Fruit fly (Drosophila melanogaster) whole organism, embryonic: Measurements from ENCODE around the gene CG33927.

Source experiments
- CG10209 ChIP-seq: fragments of 200-800 bp; sonication (Bioruptor generic); optimal IDR thresholded peaks from 3 replicates; lab custom pipeline; 2017; ENCODE audit warnings: missing biosample characterization, mild to moderate bottlenecking, missing genetic modification characterization, missing genetic modification reagents
- CG10267 ChIP-seq: fragments of 200-800 bp; sonication (Bioruptor generic); optimal IDR thresholded peaks from 2 replicates; lab custom pipeline; 2018; ENCODE audit warnings: missing biosample characterization, mild to moderate bottlenecking, missing genetic modification characterization, moderate library complexity
- CG11504 ChIP-seq: fragments of 200-800 bp; sonication (Bioruptor generic); optimal IDR thresholded peaks from 3 replicates; lab custom pipeline; 2019; ENCODE audit warnings: missing biosample characterization, mild to moderate bottlenecking, missing genetic modification characterization, moderate library complexity
- CG11723 ChIP-seq: fragments of 200-800 bp; sonication (Bioruptor generic); optimal IDR thresholded peaks from 2 replicates; lab custom pipeline; 2017; ENCODE audit warnings: missing biosample characterization, mild to moderate bottlenecking, missing genetic modification characterization
- CG13894 ChIP-seq: fragments of 200-800 bp; sonication (Bioruptor generic); optimal IDR thresholded peaks from 3 replicates; lab custom pipeline; 2018; ENCODE audit warnings: missing biosample characterization, mild to moderate bottlenecking, missing genetic modification characterization, moderate library complexity
- CG15479 ChIP-seq: fragments of 200-800 bp; sonication (Bioruptor generic); optimal IDR thresholded peaks from 3 replicates; lab custom pipeline; 2019; ENCODE audit warnings: missing biosample characterization, mild to moderate bottlenecking, missing genetic modification characterization, moderate library complexity
- CG1603 ChIP-seq: fragments of 200-800 bp; sonication (Bioruptor generic); optimal IDR thresholded peaks from 2 replicates; lab custom pipeline; 2019; ENCODE audit warnings: missing biosample characterization, mild to moderate bottlenecking, missing genetic modification characterization, moderate library complexity
- CG16813 ChIP-seq: fragments of 200-800 bp; sonication (Bioruptor generic); IDR thresholded peaks from 3 replicates; pipeline ENCODE4 v1.3.6; 2022; ENCODE audit warnings: missing biosample characterization, missing genetic modification characterization; ENCODE audit not compliant: partially characterized antibody
- CG1832 ChIP-seq: fragments of 200-800 bp; sonication (Bioruptor generic); optimal IDR thresholded peaks from 2 replicates; lab custom pipeline; 2017; ENCODE audit warnings: missing biosample characterization, mild to moderate bottlenecking, missing genetic modification characterization, inconsistent platforms
- CG18619 ChIP-seq: fragments of 200-800 bp; sonication (Bioruptor generic); optimal IDR thresholded peaks from 3 replicates; lab custom pipeline; 2017; ENCODE audit warnings: missing biosample characterization, mild to moderate bottlenecking, missing genetic modification characterization
- CG4617 ChIP-seq: fragments of 200-800 bp; sonication (Bioruptor generic); optimal IDR thresholded peaks from 3 replicates; lab custom pipeline; 2016; ENCODE audit warnings: missing biosample characterization, missing genetic modification characterization, borderline replicate concordance
- CG6272 ChIP-seq: fragments of 200-800 bp; sonication (Bioruptor generic); IDR thresholded peaks from 2 replicates; pipeline ENCODE4 v1.3.6; 2022; ENCODE audit warnings: missing biosample characterization, missing genetic modification characterization
- CG7839 ChIP-seq: fragments of 200-800 bp; sonication (Bioruptor generic); optimal IDR thresholded peaks from 3 replicates; lab custom pipeline; 2018; ENCODE audit warnings: missing biosample characterization, mild to moderate bottlenecking, missing genetic modification characterization, moderate library complexity
- CG7928 ChIP-seq: fragments of 200-800 bp; sonication (Bioruptor generic); optimal IDR thresholded peaks from 2 replicates; lab custom pipeline; 2017; ENCODE audit warnings: missing biosample characterization, mild to moderate bottlenecking, missing genetic modification characterization
- CG8281 ChIP-seq: fragments of 200-800 bp; sonication (Bioruptor generic); optimal IDR thresholded peaks from 2 replicates; lab custom pipeline; 2018; ENCODE audit warnings: missing biosample characterization, mild to moderate bottlenecking, missing genetic modification characterization, moderate library complexity
- CG9437 ChIP-seq: fragments of 200-800 bp; sonication (Bioruptor generic); optimal IDR thresholded peaks from 2 replicates; lab custom pipeline; 2018; ENCODE audit warnings: missing biosample characterization, mild to moderate bottlenecking, missing genetic modification characterization
- CkIIα-i1 ChIP-seq: fragments of 200-800 bp; sonication (Bioruptor generic); IDR thresholded peaks from 2 replicates; pipeline ENCODE4 v1.3.6; 2022; ENCODE audit warnings: missing biosample characterization, missing genetic modification characterization
- CoRest ChIP-seq: fragments of 200-800 bp; sonication (Bioruptor generic); optimal IDR thresholded peaks from 3 replicates; lab custom pipeline; 2018; ENCODE audit warnings: missing biosample characterization, mild to moderate bottlenecking, missing genetic modification characterization, moderate library complexity
- Dek ChIP-seq: fragments of 200-800 bp; sonication (Bioruptor generic); optimal IDR thresholded peaks from 3 replicates; lab custom pipeline; 2019; ENCODE audit warnings: missing biosample characterization, mild to moderate bottlenecking, missing genetic modification characterization, moderate library complexity
- Drgx ChIP-seq: fragments of 200-800 bp; sonication (Bioruptor generic); IDR thresholded peaks from 2 replicates; pipeline ENCODE4 v1.3.6; 2022; ENCODE audit warnings: missing biosample characterization, missing genetic modification characterization
- Fer1 ChIP-seq: fragments of 200-800 bp; sonication (Bioruptor generic); optimal IDR thresholded peaks from 2 replicates; lab custom pipeline; 2017; ENCODE audit warnings: missing biosample characterization, mild to moderate bottlenecking, missing genetic modification characterization
- Hmr ChIP-seq: fragments of 200-800 bp; sonication (Bioruptor generic); optimal IDR thresholded peaks from 3 replicates; lab custom pipeline; 2017; ENCODE audit warnings: mild to moderate bottlenecking, missing biosample characterization, missing genetic modification reagents, missing genetic modification characterization
- Hr78 ChIP-seq, 2 experiments: fragments of 200-800 bp in 1 of 2; fragments of >200 bp in 1 of 2; sonication (Bioruptor generic) in 1 of 2; optimal IDR thresholded peaks; 2 replicates each; lab custom pipeline; 2017 to 2019; ENCODE audit warnings: missing biosample characterization in 2 of 2, missing genetic modification characterization in 2 of 2, mild to moderate bottlenecking in 1 of 2, moderate library complexity in 1 of 2
- Lhr ChIP-seq: fragments of 200-800 bp; sonication (Bioruptor generic); optimal IDR thresholded peaks from 3 replicates; lab custom pipeline; 2017; ENCODE audit warnings: mild to moderate bottlenecking, missing biosample characterization, missing genetic modification reagents, missing genetic modification characterization
- Max ChIP-seq: fragments of 200-800 bp; sonication (Bioruptor generic); optimal IDR thresholded peaks from 2 replicates; lab custom pipeline; 2016; ENCODE audit warnings: missing biosample characterization, mild to moderate bottlenecking, missing genetic modification characterization
- Med ChIP-seq: fragments of 200-800 bp; sonication (Bioruptor generic); peaks from one replicate; lab custom pipeline; 2016; ENCODE audit warnings: missing biosample characterization, missing genetic modification characterization, mild to moderate bottlenecking, inconsistent platforms, moderate library complexity
- NC2α ChIP-seq: fragments of 200-800 bp; sonication (Bioruptor generic); optimal IDR thresholded peaks from 2 replicates; lab custom pipeline; 2016; ENCODE audit warnings: missing biosample characterization, missing genetic modification characterization
- Scr ChIP-seq: fragments of 200-800 bp; sonication (Bioruptor generic); IDR thresholded peaks from 2 replicates; pipeline ENCODE4 v1.3.6; 2022; ENCODE audit warnings: missing biosample characterization, missing genetic modification characterization; ENCODE audit not compliant: partially characterized antibody
- ci ChIP-seq: fragments of 200-800 bp; sonication (Bioruptor generic); IDR thresholded peaks from 3 replicates; pipeline ENCODE4 v1.3.6; 2022; ENCODE audit warnings: missing biosample characterization, missing genetic modification characterization
- disco-r ChIP-seq: fragments of 200-800 bp; sonication (Bioruptor generic); optimal IDR thresholded peaks from 2 replicates; lab custom pipeline; 2016; ENCODE audit warnings: missing biosample characterization, missing genetic modification characterization
- dysf ChIP-seq: fragments of 200-800 bp; sonication (Bioruptor generic); IDR thresholded peaks from 3 replicates; pipeline ENCODE4 v1.3.6; 2022; ENCODE audit warnings: missing biosample characterization, missing genetic modification characterization
- fd102C ChIP-seq: fragments of 200-800 bp; sonication (Bioruptor generic); optimal IDR thresholded peaks from 2 replicates; lab custom pipeline; 2018; ENCODE audit warnings: missing biosample characterization, mild to moderate bottlenecking, missing genetic modification characterization, moderate library complexity
- gcm2 ChIP-seq: fragments of 200-800 bp; sonication (Bioruptor generic); optimal IDR thresholded peaks from 2 replicates; lab custom pipeline; 2016; ENCODE audit warnings: missing biosample characterization, missing genetic modification characterization
- grau ChIP-seq: fragments of 200-800 bp; optimal IDR thresholded peaks from 3 replicates; lab custom pipeline; 2019; ENCODE audit warnings: missing biosample characterization, mild to moderate bottlenecking, missing genetic modification characterization, moderate library complexity
- hkb ChIP-seq, 2 experiments: fragments of 200-800 bp in 1 of 2; fragments of >200 bp in 1 of 2; sonication (Bioruptor generic) in 1 of 2; IDR thresholded peaks in 1 of 2; optimal IDR thresholded peaks in 1 of 2; 2 replicates each; pipeline versions ENCODE4 v1.3.6 to Lab custom; 2017 to 2022; ENCODE audit warnings: missing biosample characterization in 1 of 2, missing genetic modification characterization in 1 of 2
- klu ChIP-seq: fragments of 200-800 bp; sonication (Bioruptor generic); IDR thresholded peaks from 2 replicates; pipeline ENCODE4 v1.3.6; 2022; ENCODE audit warnings: missing biosample characterization, missing genetic modification characterization
- lov ChIP-seq, 2 experiments: fragments of 200-800 bp in 1 of 2; fragments of >200 bp in 1 of 2; sonication (Bioruptor generic) in 1 of 2; IDR thresholded peaks in 1 of 2; optimal IDR thresholded peaks in 1 of 2; 2 replicates in 1 of 2; 3 replicates in 1 of 2; pipeline versions ENCODE4 v1.3.6 to Lab custom; 2017 to 2022; ENCODE audit warnings: missing biosample characterization in 1 of 2, missing genetic modification characterization in 1 of 2
- nerfin-2 ChIP-seq: fragments of 200-800 bp; sonication (Bioruptor generic); IDR thresholded peaks from 2 replicates; pipeline ENCODE4 v1.3.6; 2022; ENCODE audit warnings: missing biosample characterization, missing genetic modification characterization; ENCODE audit not compliant: partially characterized antibody
- phol ChIP-seq: fragments of 200-800 bp; sonication (Bioruptor generic); optimal IDR thresholded peaks from 3 replicates; lab custom pipeline; 2018; ENCODE audit warnings: missing biosample characterization, mild to moderate bottlenecking, missing genetic modification characterization, moderate library complexity
- ranshi ChIP-seq: fragments of 200-800 bp; sonication (Bioruptor generic); IDR thresholded peaks from 2 replicates; pipeline ENCODE4 v1.3.6; 2022; ENCODE audit warnings: missing biosample characterization, missing genetic modification characterization
- row ChIP-seq: fragments of 200-800 bp; sonication (Bioruptor generic); IDR thresholded peaks from 3 replicates; pipeline ENCODE4 v1.3.6; 2022; ENCODE audit warnings: missing biosample characterization, missing genetic modification characterization
- salm ChIP-seq: fragments of 200-800 bp; sonication (Bioruptor generic); optimal IDR thresholded peaks from 2 replicates; lab custom pipeline; 2018; ENCODE audit warnings: missing biosample characterization, mild to moderate bottlenecking, missing genetic modification characterization
- twi ChIP-seq: fragments of 200-800 bp; optimal IDR thresholded peaks from 2 replicates; lab custom pipeline; 2019; ENCODE audit warnings: missing biosample characterization, mild to moderate bottlenecking, missing genetic modification characterization, moderate library complexity
- usp ChIP-seq: fragments of >200 bp; optimal IDR thresholded peaks from 2 replicates; lab custom pipeline; 2017; ENCODE audit warnings: missing biosample characterization, missing genetic modification characterization
- wek ChIP-seq: fragments of 200-800 bp; sonication (Bioruptor generic); optimal IDR thresholded peaks from 3 replicates; lab custom pipeline; 2018; ENCODE audit warnings: missing biosample characterization, mild to moderate bottlenecking, missing genetic modification characterization, moderate library complexity

CG33927 gene

dm6 chr3R:4658991-4659933 lies 31.1 kb downstream of the CG33927 start, which contains the start of gene smash (continued):
- peak; percentile 38 for TF ChIP-seq phol (tag; lab: Kevin White, UChicago)
- peak; percentile 26 for TF ChIP-seq twi (tag; lab: Kevin White, UChicago)
- peak; percentile 100 for TF ChIP-seq Lhr (GFP tag; lab: Kevin White, UChicago)
- peak; percentile 91 for TF ChIP-seq Med (GFP tag; lab: Kevin White, UChicago)
- peak; percentile 19; the same call in 1 of the 2 replicates for TF ChIP-seq nerfin-2
- peak; percentile 27 for TF ChIP-seq grau (tag; lab: Kevin White, UChicago)
- no peak for TF ChIP-seq CG7928
- peak; percentile 16; the same call in 1 of the 2 replicates for TF ChIP-seq klu
- no peak for TF ChIP-seq CG1832 (GFP tag; lab: Kevin White, UChicago)
- TF ChIP-seq dysf (GFP tag; lab: Robert Waterston, UW), result no peak
- peak; percentile 10 for TF ChIP-seq Max (GFP tag; lab: Kevin White, UChicago)
- peak; percentile 78 for TF ChIP-seq Hmr (GFP tag; lab: Kevin White, UChicago)
- TF ChIP-seq hkb (optimal IDR thresholded peaks at IDR 0.05; lab: Kevin White, UChicago), result no peak
- TF ChIP-seq hkb (GFP tag; IDR thresholded peaks at IDR 0.05; lab: Robert Waterston, UW), result peak; percentile 58
- no peak for TF ChIP-seq CG4617
- TF ChIP-seq CG16813 (GFP tag; lab: Robert Waterston, UW), result no peak
- TF ChIP-seq disco-r (GFP tag; lab: Kevin White, UChicago), result peak; percentile 9
- TF ChIP-seq Scr (GFP tag; lab: Robert Waterston, UW), result peak; percentile 50; the same call in 1 of the 2 replicates
- peak; percentile 58 for TF ChIP-seq CG6272 (GFP tag; lab: Robert Waterston, UW)
- TF ChIP-seq salm (tag; lab: Kevin White, UChicago), result peak; percentile 38
- TF ChIP-seq gcm2 (GFP tag; lab: Kevin White, UChicago), result peak; percentile 13
- peak; percentile 100 for TF ChIP-seq CG9437 (GFP tag; lab: Kevin White, UChicago)
- no peak for TF ChIP-seq CG11504 (tag; lab: Kevin White, UChicago)
- TF ChIP-seq usp (GFP tag; lab: Kevin White, UChicago), result no peak
- TF ChIP-seq CoRest (tag; lab: Kevin White, UChicago), result no peak
- no peak for TF ChIP-seq Dek (tag; lab: Kevin White, UChicago)
- TF ChIP-seq Hr78 (GFP tag; optimal IDR thresholded peaks at IDR 0.05; lab: Kevin White, UChicago), result no peak
- TF ChIP-seq CG7839 (tag; lab: Kevin White, UChicago), result peak; percentile 12
- peak; percentile 73 for TF ChIP-seq Fer1 (GFP tag; lab: Kevin White, UChicago)
- no peak for TF ChIP-seq lov (optimal IDR thresholded peaks at IDR 0.05; lab: Kevin White, UChicago)
- TF ChIP-seq lov (GFP tag; IDR thresholded peaks at IDR 0.05; lab: Robert Waterston, UW), result peak; percentile 49; the same call in 1 of the 3 replicates
- peak; percentile 48; the same call in 1 of the 2 replicates for TF ChIP-seq Drgx (GFP tag; lab: Robert Waterston, UW)
- TF ChIP-seq CG8281, result no peak
- no peak for TF ChIP-seq NC2α (GFP tag; lab: Kevin White, UChicago)
- no peak for TF ChIP-seq CkIIα-i1 (GFP tag; lab: Robert Waterston, UW)
- TF ChIP-seq CG11723 (GFP tag; lab: Kevin White, UChicago), result no peak
- peak; percentile 58 for TF ChIP-seq CG1603 (tag; lab: Kevin White, UChicago)
- peak; percentile 61 for TF ChIP-seq wek (GFP tag; lab: Kevin White, UChicago)
- peak; percentile 20; the same call in 1 of the 3 replicates for TF ChIP-seq row (GFP tag; lab: Robert Waterston, UW)
- peak; percentile 52 for TF ChIP-seq CG15479 (GFP tag; lab: Kevin White, UChicago)
- TF ChIP-seq CG10209 (GFP tag; lab: Kevin White, UChicago), result no peak
- peak; percentile 48 for TF ChIP-seq CG10267 (tag; lab: Kevin White, UChicago)
- TF ChIP-seq ci (GFP tag; lab: Robert Waterston, UW), result peak; percentile 85; the same call in 2 of the 3 replicates
- no peak for TF ChIP-seq ranshi
- TF ChIP-seq fd102C (GFP tag; lab: Kevin White, UChicago), result peak; percentile 8
- peak; percentile 69 for TF ChIP-seq CG13894 (tag; lab: Kevin White, UChicago)
- TF ChIP-seq CG18619 (GFP tag; lab: Kevin White, UChicago), result no peak
